Worm (Caenorhabditis elegans): ENCODE measurements around the gene mpz-5.

Gene mpz-5

ce11 chrIV:10344621-10345020 lies 29.0 kb downstream of the mpz-5 start:
- TF ChIP-seq sdc-2 (tag; optimal IDR thresholded peaks at IDR 0.05) (no peak), nhr-11 (tag; optimal IDR thresholded peaks at IDR 0.05) (no peak), tbx-2 (tag; optimal IDR thresholded peaks at IDR 0.05) (peak; percentile 58), fax-1 (tag; optimal IDR thresholded peaks at IDR 0.05) (peak; percentile 51), ceh-18 (tag; optimal IDR thresholded peaks at IDR 0.05) (peak; percentile 69), unc-55 (GFP tag; optimal IDR thresholded peaks at IDR 0.05) (peak; percentile 40), pag-3 (tag; optimal IDR thresholded peaks at IDR 0.05; ENCODE audit: borderline replicate concordance) (no peak), ceh-31 (tag; optimal IDR thresholded peaks at IDR 0.05) (peak; percentile 75), hlh-6 (tag; optimal IDR thresholded peaks at IDR 0.05) (peak; percentile 12), ceh-14 (tag; optimal IDR thresholded peaks at IDR 0.05) (peak; percentile 30), ceh-6 (GFP tag; optimal IDR thresholded peaks at IDR 0.05) (no peak), T23F11.4 (GFP tag; optimal IDR thresholded peaks at IDR 0.05) (no peak), nfya-1 (tag; optimal IDR thresholded peaks at IDR 0.05) (peak; percentile 67), ttx-3 (tag; optimal IDR thresholded peaks at IDR 0.05) (no peak), lin-11 (tag; optimal IDR thresholded peaks at IDR 0.05) (no peak), F13H6.1 (tag; optimal IDR thresholded peaks at IDR 0.05) (peak; percentile 43), ama-1 (optimal IDR thresholded peaks at IDR 0.05) (no peak), hlh-30 (tag; optimal IDR thresholded peaks at IDR 0.05; ENCODE audit: insufficient read depth) (no peak), unc-42 (tag; optimal IDR thresholded peaks at IDR 0.05) (peak; percentile 40), lim-6 (tag; optimal IDR thresholded peaks at IDR 0.05) (no peak), rnt-1 (tag; optimal IDR thresholded peaks at IDR 0.05) (peak; percentile 23)

- TF ChIP-seq ceh-18 (tag; optimal IDR thresholded peaks at IDR 0.05) (peak; percentile 13), pros-1 (tag; optimal IDR thresholded peaks at IDR 0.05) (peak; percentile 49), odd-2 (tag; optimal IDR thresholded peaks at IDR 0.05) (no peak), elt-2 (tag; optimal IDR thresholded peaks at IDR 0.05) (peak; percentile 59), unc-55 (GFP tag; optimal IDR thresholded peaks at IDR 0.05) (peak; percentile 57), nfya-1 (tag; optimal IDR thresholded peaks at IDR 0.05) (no peak), dve-1 (tag; optimal IDR thresholded peaks at IDR 0.05) (peak; percentile 61), ceh-22 (tag; optimal IDR thresholded peaks at IDR 0.05) (peak; percentile 6)
Observed at ce11 chrIV:10342361-10342706, 31.3 kb downstream of the mpz-5 start.

- TF ChIP-seq Y22D7AL.16 (tag; optimal IDR thresholded peaks at IDR 0.05) = no peak
- TF ChIP-seq madf-2 (tag; optimal IDR thresholded peaks at IDR 0.05) = no peak
- no peak for TF ChIP-seq ttx-3 (tag; optimal IDR thresholded peaks at IDR 0.05)
- TF ChIP-seq fkh-10 (GFP tag; optimal IDR thresholded peaks at IDR 0.05) = no peak
- TF ChIP-seq pag-3 (tag; optimal IDR thresholded peaks at IDR 0.05; ENCODE audit: borderline replicate concordance) = no peak
- TF ChIP-seq odd-2 (tag; optimal IDR thresholded peaks at IDR 0.05) = no peak
- peak; percentile 37 for TF ChIP-seq unc-42 (tag; optimal IDR thresholded peaks at IDR 0.05)
- TF ChIP-seq ceh-34 (tag; optimal IDR thresholded peaks at IDR 0.05) = peak; percentile 35
- TF ChIP-seq ceh-22 (tag; optimal IDR thresholded peaks at IDR 0.05) = no peak
- no peak for TF ChIP-seq lin-11 (tag; optimal IDR thresholded peaks at IDR 0.05)
- TF ChIP-seq ceh-30 (tag; optimal IDR thresholded peaks at IDR 0.05) = no peak
- no peak for TF ChIP-seq sox-2 (GFP tag; IDR thresholded peaks at IDR 0.05)
- TF ChIP-seq C38D4.7 (GFP tag; optimal IDR thresholded peaks at IDR 0.05) = no peak
- TF ChIP-seq sdc-2 (tag; optimal IDR thresholded peaks at IDR 0.05) = peak; percentile 26
- TF ChIP-seq hlh-13 (GFP tag; optimal IDR thresholded peaks at IDR 0.05) = no peak
- no peak for TF ChIP-seq T23F11.4 (GFP tag; optimal IDR thresholded peaks at IDR 0.05)
- TF ChIP-seq pqm-1 (tag; optimal IDR thresholded peaks at IDR 0.05) = peak; percentile 52
- no peak for TF ChIP-seq che-1 (tag; optimal IDR thresholded peaks at IDR 0.05)
- peak; percentile 68 for TF ChIP-seq ceh-18 (tag; optimal IDR thresholded peaks at IDR 0.05)
- TF ChIP-seq nfya-1 (tag; optimal IDR thresholded peaks at IDR 0.05) = peak; percentile 63
- peak; percentile 29 for TF ChIP-seq ref-2 (tag; optimal IDR thresholded peaks at IDR 0.05)
- TF ChIP-seq ceh-31 (tag; optimal IDR thresholded peaks at IDR 0.05) = peak; percentile 55
- TF ChIP-seq nhr-11 (tag; optimal IDR thresholded peaks at IDR 0.05) = no peak
- peak; percentile 35 for TF ChIP-seq sox-4 (tag; optimal IDR thresholded peaks at IDR 0.05)
- TF ChIP-seq F13H6.1 (tag; optimal IDR thresholded peaks at IDR 0.05) = no peak
- TF ChIP-seq ceh-19 (GFP tag; optimal IDR thresholded peaks at IDR 0.05) = no peak
- no peak for TF ChIP-seq ama-1 (optimal IDR thresholded peaks at IDR 0.05)
- TF ChIP-seq hlh-15 (tag; optimal IDR thresholded peaks at IDR 0.05) = no peak
- TF ChIP-seq fax-1 (tag; optimal IDR thresholded peaks at IDR 0.05) = peak; percentile 64
- no peak for TF ChIP-seq elt-2 (tag; optimal IDR thresholded peaks at IDR 0.05)
Observed at ce11 chrIV:10341618-10342360, 31.8 kb downstream of the mpz-5 start.
